Fruit fly (Drosophila melanogaster) whole organism, wandering third instar larva: ENCODE data around the gene RpL34a.

ENCODE experiments used
- Abd-B ChIP-seq: fragments of >200 bp; optimal IDR thresholded peaks from 2 replicates; lab custom pipeline; 2017; ENCODE audit warnings: missing biosample characterization, missing genetic modification characterization
- CG32264 ChIP-seq: fragments of 200-800 bp; sonication (Bioruptor generic); optimal IDR thresholded peaks from 2 replicates; lab custom pipeline; 2016; ENCODE audit warnings: missing biosample characterization, missing genetic modification characterization
- CG9705 ChIP-seq: fragments of 200-800 bp; sonication (Bioruptor generic); optimal IDR thresholded peaks from 2 replicates; lab custom pipeline; 2018; ENCODE audit warnings: missing biosample characterization, mild to moderate bottlenecking, missing genetic modification characterization
- CrebA ChIP-seq: fragments of 200-800 bp; sonication (Bioruptor generic); optimal IDR thresholded peaks from 2 replicates; lab custom pipeline; 2016; ENCODE audit warnings: missing biosample characterization, mild to moderate bottlenecking, missing genetic modification characterization, borderline replicate concordance
- Dfd ChIP-seq: fragments of >200 bp; optimal IDR thresholded peaks from 2 replicates; lab custom pipeline; 2017; ENCODE audit warnings: missing biosample characterization, missing genetic modification characterization
- Dif ChIP-seq: fragments of 200-275, 200-300 bp; sonication (Bioruptor generic); optimal IDR thresholded peaks from 2 replicates; lab custom pipeline; 2018; ENCODE audit warnings: missing biosample characterization, missing genetic modification characterization; ENCODE audit not compliant: partially characterized antibody
- GATAd ChIP-seq: sonication (Bioruptor generic); optimal IDR thresholded peaks from 2 replicates; lab custom pipeline; 2016; ENCODE audit warnings: missing biosample characterization, missing genetic modification characterization
- HLH106 ChIP-seq: fragments of 200-800 bp; optimal IDR thresholded peaks from 3 replicates; lab custom pipeline; 2019; ENCODE audit warnings: missing biosample characterization, mild to moderate bottlenecking, missing genetic modification characterization, moderate library complexity
- Hnf4 ChIP-seq: fragments of 200-800 bp; sonication (Bioruptor generic); optimal IDR thresholded peaks from 2 replicates; lab custom pipeline; 2016; ENCODE audit warnings: missing biosample characterization, mild to moderate bottlenecking, missing genetic modification characterization
- Hr78 ChIP-seq: fragments of >200 bp; optimal IDR thresholded peaks from 2 replicates; lab custom pipeline; 2017; ENCODE audit warnings: missing biosample characterization, missing genetic modification characterization
- Hr83 ChIP-seq: fragments of 200-300 bp; sonication (Bioruptor generic); optimal IDR thresholded peaks from 2 replicates; lab custom pipeline; 2016; ENCODE audit warnings: missing biosample characterization, mild to moderate bottlenecking, missing genetic modification characterization, moderate library complexity; ENCODE audit not compliant: poor library complexity, severe bottlenecking
- Jra ChIP-seq: sonication (Bioruptor generic); optimal IDR thresholded peaks from 2 replicates; lab custom pipeline; 2016; ENCODE audit warnings: missing biosample characterization, missing genetic modification characterization
- Mio ChIP-seq: sonication (Bioruptor generic); optimal IDR thresholded peaks from 2 replicates; lab custom pipeline; 2016; ENCODE audit warnings: missing biosample characterization, missing genetic modification characterization
- Myc ChIP-seq: fragments of >200 bp; optimal IDR thresholded peaks from 2 replicates; lab custom pipeline; 2017
- N ChIP-seq: fragments of >200 bp; optimal IDR thresholded peaks from 2 replicates; lab custom pipeline; 2018; ENCODE audit warnings: missing biosample characterization, missing external identifiers, missing genetic modification characterization
- OdsH ChIP-seq: fragments of 200-800 bp; sonication (Bioruptor generic); optimal IDR thresholded peaks from 2 replicates; lab custom pipeline; 2016; ENCODE audit warnings: missing biosample characterization, mild to moderate bottlenecking, missing genetic modification characterization
- Rel ChIP-seq, 2 experiments: fragments of 200-800 bp; sonication (Bioruptor generic) in 1 of 2; optimal IDR thresholded peaks; 2 replicates in 1 of 2; 3 replicates in 1 of 2; lab custom pipeline; 2016 to 2019; ENCODE audit warnings: mild to moderate bottlenecking in 2 of 2, missing biosample characterization in 2 of 2, missing genetic modification characterization in 2 of 2, moderate library complexity in 1 of 2
- Sp1 ChIP-seq: fragments of 200-800 bp; sonication (Bioruptor generic); optimal IDR thresholded peaks from 3 replicates; lab custom pipeline; 2019; ENCODE audit warnings: missing biosample characterization, mild to moderate bottlenecking, missing genetic modification characterization, moderate library complexity
- br ChIP-seq: fragments of 200-800 bp; sonication (Bioruptor generic); optimal IDR thresholded peaks from 2 replicates; lab custom pipeline; 2016; ENCODE audit warnings: missing biosample characterization, missing genetic modification characterization
- brk ChIP-seq: fragments of 200-800 bp; sonication (Bioruptor generic); optimal IDR thresholded peaks from 2 replicates; lab custom pipeline; 2016; ENCODE audit warnings: missing biosample characterization, mild to moderate bottlenecking, missing genetic modification characterization
- dl ChIP-seq, 2 experiments: fragments of 175-275, 200-275 bp in 1 of 2; fragments of 200-275 bp in 1 of 2; sonication (Bioruptor generic); optimal IDR thresholded peaks; lab custom pipeline; 2018; ENCODE audit warnings: mild to moderate bottlenecking in 2 of 2, missing biosample characterization in 2 of 2, missing genetic modification characterization in 2 of 2, moderate library complexity in 2 of 2; ENCODE audit not compliant: partially characterized antibody in 2 of 2, insufficient read depth in 1 of 2
- dmrt93B ChIP-seq: fragments of 200-800 bp; sonication (Bioruptor generic); optimal IDR thresholded peaks from 2 replicates; lab custom pipeline; 2018; ENCODE audit warnings: missing biosample characterization, mild to moderate bottlenecking, missing genetic modification characterization
- dsf ChIP-seq: sonication (Bioruptor generic); optimal IDR thresholded peaks from 2 replicates; lab custom pipeline; 2016; ENCODE audit warnings: missing biosample characterization, missing genetic modification characterization, borderline replicate concordance
- ey ChIP-seq: fragments of 200-800 bp; sonication (Bioruptor generic); optimal IDR thresholded peaks from 2 replicates; lab custom pipeline; 2016; ENCODE audit warnings: missing biosample characterization, missing genetic modification characterization
- foxo ChIP-seq, 2 experiments: fragments of 200-800 bp; sonication (Bioruptor generic); optimal IDR thresholded peaks; 2 replicates in 1 of 2; 3 replicates in 1 of 2; lab custom pipeline; 2016 to 2017; ENCODE audit warnings: missing biosample characterization in 2 of 2, missing genetic modification characterization in 2 of 2
- fru ChIP-seq: fragments of 200-800 bp; sonication (Bioruptor generic); optimal IDR thresholded peaks from 3 replicates; lab custom pipeline; 2016; ENCODE audit warnings: missing biosample characterization, mild to moderate bottlenecking, missing genetic modification characterization
- h ChIP-seq: fragments of 200-800 bp; sonication (Bioruptor generic); optimal IDR thresholded peaks from 3 replicates; lab custom pipeline; 2016; ENCODE audit warnings: missing biosample characterization, mild to moderate bottlenecking, missing genetic modification characterization
- jim ChIP-seq: fragments of 175-275, 200-325 bp; sonication (Bioruptor generic); optimal IDR thresholded peaks from 2 replicates; lab custom pipeline; 2016; ENCODE audit warnings: missing biosample characterization, mild to moderate bottlenecking, missing genetic modification characterization
- lola ChIP-seq: fragments of >200 bp; optimal IDR thresholded peaks from 2 replicates; lab custom pipeline; 2017; ENCODE audit warnings: missing biosample characterization, missing genetic modification characterization
- pan ChIP-seq: fragments of >200 bp; optimal IDR thresholded peaks from 2 replicates; lab custom pipeline; 2017
- psq ChIP-seq: fragments of 200-800 bp; sonication (Bioruptor generic); optimal IDR thresholded peaks from 3 replicates; lab custom pipeline; 2017; ENCODE audit warnings: missing biosample characterization, mild to moderate bottlenecking, missing genetic modification characterization, moderate library complexity
- rgr ChIP-seq: fragments of 200-800 bp; sonication (Bioruptor generic); optimal IDR thresholded peaks from 3 replicates; lab custom pipeline; 2016; ENCODE audit warnings: missing biosample characterization, mild to moderate bottlenecking, missing genetic modification characterization
- sage ChIP-seq: fragments of 200-800 bp; sonication (Bioruptor generic); optimal IDR thresholded peaks from 2 replicates; lab custom pipeline; 2016; ENCODE audit warnings: missing biosample characterization, mild to moderate bottlenecking, missing genetic modification characterization
- sv ChIP-seq: fragments of 200-800 bp; sonication (Bioruptor generic); optimal IDR thresholded peaks from 3 replicates; lab custom pipeline; 2016; ENCODE audit warnings: missing biosample characterization, missing genetic modification characterization
- tai ChIP-seq: sonication (Bioruptor generic); optimal IDR thresholded peaks from 2 replicates; lab custom pipeline; 2016; ENCODE audit warnings: missing biosample characterization, missing genetic modification characterization
- usp ChIP-seq: fragments of >200 bp; optimal IDR thresholded peaks from 2 replicates; lab custom pipeline; 2017; ENCODE audit warnings: missing biosample characterization, missing genetic modification characterization
- woc ChIP-seq: sonication (Bioruptor generic); optimal IDR thresholded peaks from 2 replicates; lab custom pipeline; 2016; ENCODE audit warnings: missing biosample characterization, mild to moderate bottlenecking, missing genetic modification characterization

The RpL34a gene

DNA sequence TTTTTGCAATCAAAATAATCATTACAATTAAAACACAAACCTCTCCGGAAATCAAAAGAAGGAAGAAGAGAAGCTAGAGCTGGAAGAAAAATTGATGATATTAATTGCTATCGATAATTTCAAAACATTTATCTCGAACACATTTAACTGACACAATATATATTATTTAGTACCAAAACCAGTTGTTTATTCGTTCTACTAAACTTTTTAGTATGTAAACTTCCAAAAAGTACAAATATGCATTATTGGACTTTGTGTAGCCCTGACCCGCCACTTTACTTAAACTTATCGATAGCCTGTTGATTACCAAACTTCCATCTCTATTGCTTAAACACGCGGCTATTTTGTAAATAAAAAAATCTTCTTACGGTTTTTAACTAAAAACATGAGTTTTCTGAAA, at the start of gene RpL34a, which contains the start of gene Trmt61:
Gene RpL34a, minus strand, starts transcription at position 73 of the 400 bp plus-strand sequence.
Gene Trmt61, plus strand, starts transcription at position 302 of the 400 bp plus-strand sequence.
- TF ChIP-seq h (GFP tag; lab: Kevin White, UChicago) (peak; percentile 87), HLH106 (tag; lab: Kevin White, UChicago) (peak; percentile 82), dl (GFP tag; optimal IDR thresholded peaks at IDR 0.05; lab: Kevin White, UChicago; ENCODE audit: insufficient read depth in 1 of 2, partially characterized antibody in 2 of 2) (no peak), Myc (lab: Kevin White, UChicago) (peak; percentile 42), Dfd (GFP tag; lab: Kevin White, UChicago) (no peak), CrebA (GFP tag; lab: Kevin White, UChicago) (no peak), dsf (GFP tag; lab: Kevin White, UChicago) (peak; percentile 77), Sp1 (GFP tag; lab: Kevin White, UChicago) (peak; percentile 89), br (GFP tag; lab: Kevin White, UChicago) (peak; percentile 78), ey (GFP tag; lab: Kevin White, UChicago) (peak; percentile 54), sv (GFP tag; lab: Kevin White, UChicago) (peak; percentile 70), psq (GFP tag; lab: Kevin White, UChicago) (peak; percentile 49), Rel (GFP tag; optimal IDR thresholded peaks at IDR 0.05; lab: Kevin White, UChicago) (no peak), Rel (tag; optimal IDR thresholded peaks at IDR 0.05; lab: Kevin White, UChicago) (peak; percentile 65), CG9705 (GFP tag; lab: Kevin White, UChicago) (peak; percentile 88), Dif (GFP tag; lab: Kevin White, UChicago) (no peak), jim (no peak), Hr78 (no peak), rgr (GFP tag; lab: Kevin White, UChicago) (peak; percentile 85), CG32264 (peak; percentile 70), Jra (GFP tag; lab: Kevin White, UChicago) (peak; percentile 82), GATAd (GFP tag; lab: Kevin White, UChicago) (no peak), dmrt93B (GFP tag; lab: Kevin White, UChicago) (peak; percentile 85), pan (lab: Kevin White, UChicago) (no peak), tai (GFP tag; lab: Kevin White, UChicago) (no peak), N (GFP tag; lab: Kevin White, UChicago) (no peak), Mio (GFP tag; lab: Kevin White, UChicago) (no peak), OdsH (GFP tag; lab: Kevin White, UChicago) (peak; percentile 78), brk (GFP tag; lab: Kevin White, UChicago) (no peak), Abd-B (GFP tag; lab: Kevin White, UChicago) (no peak), foxo (GFP tag; optimal IDR thresholded peaks at IDR 0.05; lab: Kevin White, UChicago) (peak; percentile 33 to 80), sage (GFP tag; lab: Kevin White, UChicago) (peak; percentile 73), Hnf4 (GFP tag; lab: Kevin White, UChicago) (peak; percentile 84), fru (GFP tag; lab: Kevin White, UChicago) (peak; percentile 77), usp (GFP tag; lab: Kevin White, UChicago) (no peak), lola (GFP tag; lab: Kevin White, UChicago) (no peak), woc (peak; percentile 4), Hr83 (GFP tag; lab: Kevin White, UChicago) (peak; percentile 25)

DNA sequence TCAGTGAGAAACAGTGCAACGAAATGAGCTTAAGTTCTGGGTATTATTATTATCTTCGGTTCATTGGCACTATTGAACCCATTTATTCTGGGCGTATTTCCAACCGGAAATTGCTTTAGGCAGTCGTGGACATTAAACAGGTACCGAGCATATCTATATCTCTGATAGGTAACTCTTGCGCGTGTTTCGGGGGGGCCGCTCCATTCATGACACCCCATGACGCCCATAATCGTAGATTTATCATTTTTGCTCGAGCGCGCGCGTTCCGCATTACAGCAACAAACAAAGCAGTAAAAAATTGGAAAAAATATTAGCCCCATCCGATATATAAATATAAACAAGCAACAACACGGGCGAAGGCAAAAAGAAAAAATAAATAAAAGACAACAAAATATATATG, 49.4 kb upstream of the RpL34a start:
- TF ChIP-seq h (GFP tag; lab: Kevin White, UChicago) = peak; percentile 37
- no peak for TF ChIP-seq CrebA (GFP tag; lab: Kevin White, UChicago)
- TF ChIP-seq Dif (GFP tag; lab: Kevin White, UChicago) = no peak
- TF ChIP-seq fru (GFP tag; lab: Kevin White, UChicago) = no peak
